Fruit fly (Drosophila melanogaster): Measurements from ENCODE around the gene LanB2.

LanB2 gene

dm6 chr3L:9614589-9615442 lies at the start of gene LanB2:
TSS of gene LanB2 (plus strand) at chr3L:9614914.
- TF ChIP-seq fd96Ca (GFP tag; IDR thresholded peaks at IDR 0.05): peak; percentile 59; the same call in 1 of the 3 replicates
- TF ChIP-seq CG8159 (tag; optimal IDR thresholded peaks at IDR 0.05): peak; percentile 37
- peak; percentile 81 for TF ChIP-seq EcR (GFP tag; optimal IDR thresholded peaks at IDR 0.05)
- no peak for TF ChIP-seq Pif1B (GFP tag; optimal IDR thresholded peaks at IDR 0.05)
- no peak for TF ChIP-seq rn (GFP tag; IDR thresholded peaks at IDR 0.05)
- no peak; the same call in 2 of the 3 replicates for TF ChIP-seq CG4496 (GFP tag; IDR thresholded peaks at IDR 0.05)
- no peak for TF ChIP-seq CG14655 (GFP tag; optimal IDR thresholded peaks at IDR 0.05)
- no peak for TF ChIP-seq D1 (tag; optimal IDR thresholded peaks at IDR 0.05)
- TF ChIP-seq CG12605 (GFP tag; IDR thresholded peaks at IDR 0.05): 0 out of 2 replicates have a peak, but pooled peaks have one; percentile 13
- TF ChIP-seq CG17806 (tag; optimal IDR thresholded peaks at IDR 0.05): no peak
- TF ChIP-seq Ets98B (GFP tag; IDR thresholded peaks at IDR 0.05): peak; percentile 66; the same call in 1 of the 2 replicates
- TF ChIP-seq CG34367 (tag; optimal IDR thresholded peaks at IDR 0.05): no peak
- TF ChIP-seq gl (tag; optimal IDR thresholded peaks at IDR 0.05): peak; percentile 23
- no peak for TF ChIP-seq CG8301 (tag; optimal IDR thresholded peaks at IDR 0.05)
- peak; percentile 1 for TF ChIP-seq CG15710 (tag; optimal IDR thresholded peaks at IDR 0.05)
- peak; percentile 15 for TF ChIP-seq Pif1A (GFP tag; optimal IDR thresholded peaks at IDR 0.05)

- TF ChIP-seq CG34367 (tag; optimal IDR thresholded peaks at IDR 0.05): no peak
- peak; percentile 66 for TF ChIP-seq Pif1B (GFP tag; optimal IDR thresholded peaks at IDR 0.05)
- no peak for TF ChIP-seq gl (tag; optimal IDR thresholded peaks at IDR 0.05)
- peak; percentile 31 for TF ChIP-seq CG8159 (tag; optimal IDR thresholded peaks at IDR 0.05)
- no peak for TF ChIP-seq CG13204 (GFP tag; optimal IDR thresholded peaks at IDR 0.05)
- peak; percentile 12 for TF ChIP-seq D1 (tag; optimal IDR thresholded peaks at IDR 0.05)
- TF ChIP-seq CG9948 (tag; optimal IDR thresholded peaks at IDR 0.05): peak; percentile 70
- TF ChIP-seq CG10348 (GFP tag; IDR thresholded peaks at IDR 0.05): peak; percentile 20; the same call in 1 of the 2 replicates
- TF ChIP-seq fd96Ca (GFP tag; IDR thresholded peaks at IDR 0.05): peak; percentile 71; the same call in 2 of the 3 replicates
- TF ChIP-seq Pif1A (GFP tag; optimal IDR thresholded peaks at IDR 0.05): peak; percentile 56
- TF ChIP-seq CG4496 (GFP tag; IDR thresholded peaks at IDR 0.05): peak; percentile 87
- TF ChIP-seq Snoo (tag; optimal IDR thresholded peaks at IDR 0.05): no peak
- peak; percentile 29 for TF ChIP-seq CG15710 (tag; optimal IDR thresholded peaks at IDR 0.05)
- peak; percentile 51 for TF ChIP-seq CG17806 (tag; optimal IDR thresholded peaks at IDR 0.05)
- TF ChIP-seq CG14655 (GFP tag; optimal IDR thresholded peaks at IDR 0.05): peak; percentile 89
- peak; percentile 89 for TF ChIP-seq CG8301 (tag; optimal IDR thresholded peaks at IDR 0.05)
- TF ChIP-seq rn (GFP tag; IDR thresholded peaks at IDR 0.05): peak; percentile 43
- TF ChIP-seq Ets98B (GFP tag; IDR thresholded peaks at IDR 0.05): peak; percentile 88
- 0 out of 2 replicates have a peak, but pooled peaks have one; percentile 25 for TF ChIP-seq CG12605 (GFP tag; IDR thresholded peaks at IDR 0.05)
- TF ChIP-seq EcR (GFP tag; optimal IDR thresholded peaks at IDR 0.05): no peak
- TF ChIP-seq CG32121 (GFP tag; IDR thresholded peaks at IDR 0.05): peak; percentile 88
Measured at dm6 chr3L:9566849-9567248, 47.9 kb upstream of the LanB2 start.

DNA sequence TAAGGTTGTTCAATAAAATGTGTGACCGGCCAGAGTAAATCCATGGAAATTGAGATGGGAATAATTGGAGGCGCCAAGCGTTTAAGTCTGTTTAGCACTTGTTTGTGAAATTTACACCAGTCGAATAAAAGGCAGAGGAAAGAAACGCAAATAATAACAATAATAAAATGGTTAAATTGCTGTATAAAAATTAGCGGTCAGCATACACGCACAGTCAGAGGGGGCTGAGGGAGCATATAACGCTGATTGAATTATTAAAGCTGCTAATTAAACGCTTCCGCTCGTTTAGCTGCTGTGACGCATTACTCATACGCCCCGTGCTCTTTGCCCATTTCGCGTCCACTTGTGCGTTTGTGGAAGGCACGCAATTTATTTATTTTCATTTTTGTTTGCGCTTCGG lies 47.0 kb upstream of the LanB2 start:
- TF ChIP-seq D1 (tag; optimal IDR thresholded peaks at IDR 0.05) (no peak), CG13204 (GFP tag; optimal IDR thresholded peaks at IDR 0.05) (no peak), Ets98B (GFP tag; IDR thresholded peaks at IDR 0.05) (no peak), CG15710 (tag; optimal IDR thresholded peaks at IDR 0.05) (no peak), CG10348 (GFP tag; IDR thresholded peaks at IDR 0.05) (no peak), CG17806 (tag; optimal IDR thresholded peaks at IDR 0.05) (no peak), CG32121 (GFP tag; IDR thresholded peaks at IDR 0.05) (no peak), EcR (GFP tag; optimal IDR thresholded peaks at IDR 0.05) (no peak), CG34367 (tag; optimal IDR thresholded peaks at IDR 0.05) (no peak), CG4496 (GFP tag; IDR thresholded peaks at IDR 0.05) (no peak)

- TF ChIP-seq Pif1B (GFP tag; optimal IDR thresholded peaks at IDR 0.05): no peak
- no peak for TF ChIP-seq CG10348 (GFP tag; IDR thresholded peaks at IDR 0.05)
- TF ChIP-seq Snoo (tag; optimal IDR thresholded peaks at IDR 0.05): no peak
- TF ChIP-seq CG4496 (GFP tag; IDR thresholded peaks at IDR 0.05): no peak
- TF ChIP-seq CG32121 (GFP tag; IDR thresholded peaks at IDR 0.05): no peak
- TF ChIP-seq CG14655 (GFP tag; optimal IDR thresholded peaks at IDR 0.05): no peak
- TF ChIP-seq fd96Ca (GFP tag; IDR thresholded peaks at IDR 0.05): no peak
- no peak for TF ChIP-seq CG17806 (tag; optimal IDR thresholded peaks at IDR 0.05)
- TF ChIP-seq CG34367 (tag; optimal IDR thresholded peaks at IDR 0.05): no peak
- TF ChIP-seq CG13204 (GFP tag; optimal IDR thresholded peaks at IDR 0.05): no peak
- no peak for TF ChIP-seq gl (tag; optimal IDR thresholded peaks at IDR 0.05)
- TF ChIP-seq CG9948 (tag; optimal IDR thresholded peaks at IDR 0.05): no peak
- TF ChIP-seq CG8301 (tag; optimal IDR thresholded peaks at IDR 0.05): no peak
- no peak for TF ChIP-seq EcR (GFP tag; optimal IDR thresholded peaks at IDR 0.05)
- TF ChIP-seq rn (GFP tag; IDR thresholded peaks at IDR 0.05): no peak
- no peak for TF ChIP-seq Ets98B (GFP tag; IDR thresholded peaks at IDR 0.05)
- TF ChIP-seq Pif1A (GFP tag; optimal IDR thresholded peaks at IDR 0.05): no peak
- no peak for TF ChIP-seq CG12605 (GFP tag; IDR thresholded peaks at IDR 0.05)
Measured at dm6 chr3L:9569194-9569593, 45.5 kb upstream of the LanB2 start.

dm6 chr3L:9569849-9570248 lies 44.9 kb upstream of the LanB2 start:
- peak; percentile 27 for TF ChIP-seq CG14655 (GFP tag; optimal IDR thresholded peaks at IDR 0.05)
- TF ChIP-seq EcR (GFP tag; optimal IDR thresholded peaks at IDR 0.05): no peak
- TF ChIP-seq Ets98B (GFP tag; IDR thresholded peaks at IDR 0.05): peak; percentile 39; the same call in 1 of the 2 replicates
- peak; percentile 24 for TF ChIP-seq CG8301 (tag; optimal IDR thresholded peaks at IDR 0.05)
